Comparison of ENCODE assay signal across 1 fruit fly cellular context in the genomic region with DNA sequence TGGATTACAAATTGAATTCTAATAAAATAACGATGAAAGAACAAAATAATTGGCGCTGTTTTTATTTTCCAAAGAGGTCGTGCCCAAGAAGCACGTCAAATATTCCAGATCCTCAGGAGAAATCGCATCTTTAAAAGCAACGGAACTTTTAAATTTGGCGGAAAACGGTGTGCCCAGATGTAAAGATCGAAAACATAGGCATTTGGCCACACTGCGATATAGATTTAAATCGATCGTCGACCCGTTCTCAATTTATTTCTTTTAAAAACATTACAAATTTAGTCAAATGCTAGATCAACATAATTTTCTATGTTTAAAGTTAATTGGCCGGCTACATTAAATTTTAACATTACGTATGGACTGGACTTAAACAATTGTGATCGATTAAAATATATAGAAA.
TF ChIP-seq lines count a peak whose summit lies in the region.

No protein-coding gene starts in this region.

TF ChIP-seq in whole organism, embryonic, 481 proteins besides CTCF, POLR2A, EP300 and RAD21 (continued from another document):
- TF ChIP-seq corto (GFP tag; optimal IDR thresholded peaks at IDR 0.05; lab: Kevin White, UChicago) (no peak), CG2120 (GFP tag; optimal IDR thresholded peaks at IDR 0.05; lab: Kevin White, UChicago) (no peak), gfzf (GFP tag; optimal IDR thresholded peaks at IDR 0.05; lab: Kevin White, UChicago) (peak; percentile 51), Xbp1 (GFP tag; optimal IDR thresholded peaks at IDR 0.05; lab: Kevin White, UChicago) (no peak), CG34224 (GFP tag; IDR thresholded peaks at IDR 0.05; lab: Robert Waterston, UW; ENCODE audit: partially characterized antibody) (0 out of 3 replicates have a peak, but pooled peaks have one; percentile 17), Nf-YB (GFP tag; optimal IDR thresholded peaks at IDR 0.05; lab: Kevin White, UChicago) (no peak), CG12659 (GFP tag; optimal IDR thresholded peaks at IDR 0.05; lab: Kevin White, UChicago) (no peak), CG12769 (tag; optimal IDR thresholded peaks at IDR 0.05; lab: Kevin White, UChicago) (no peak), CG17568 (GFP tag; optimal IDR thresholded peaks at IDR 0.05; lab: Kevin White, UChicago) (no peak), CG3838 (GFP tag; optimal IDR thresholded peaks at IDR 0.05; lab: Kevin White, UChicago) (no peak), B-H2 (GFP tag; optimal IDR thresholded peaks at IDR 0.05; lab: Kevin White, UChicago) (no peak), Ets97D (GFP tag; optimal IDR thresholded peaks at IDR 0.05; lab: Kevin White, UChicago) (peak; percentile 11), CG8359 (GFP tag; optimal IDR thresholded peaks at IDR 0.05; lab: Kevin White, UChicago; ENCODE audit: borderline replicate concordance) (no peak), gcm (GFP tag; optimal IDR thresholded peaks at IDR 0.05; lab: Kevin White, UChicago) (no peak), CG12744 (GFP tag; optimal IDR thresholded peaks at IDR 0.05; lab: Kevin White, UChicago) (no peak), Six4 (GFP tag; optimal IDR thresholded peaks at IDR 0.05; lab: Kevin White, UChicago) (no peak), tna (GFP tag; IDR thresholded peaks at IDR 0.05; lab: Robert Waterston, UW; ENCODE audit: partially characterized antibody) (no peak), Dek (tag; optimal IDR thresholded peaks at IDR 0.05; lab: Kevin White, UChicago) (no peak), CG7556 (GFP tag; optimal IDR thresholded peaks at IDR 0.05; lab: Kevin White, UChicago) (no peak), Hmx (GFP tag; optimal IDR thresholded peaks at IDR 0.05; lab: Kevin White, UChicago) (no peak), CG18764 (GFP tag; optimal IDR thresholded peaks at IDR 0.05; lab: Kevin White, UChicago) (no peak), D19B (GFP tag; optimal IDR thresholded peaks at IDR 0.05; lab: Kevin White, UChicago) (no peak), vfl (GFP tag; optimal IDR thresholded peaks at IDR 0.05; lab: Kevin White, UChicago) (no peak), D19A (tag; optimal IDR thresholded peaks at IDR 0.05; lab: Kevin White, UChicago) (no peak), CG10431 (GFP tag; optimal IDR thresholded peaks at IDR 0.05; lab: Kevin White, UChicago) (no peak), chinmo (GFP tag; IDR thresholded peaks at IDR 0.05; lab: Robert Waterston, UW; ENCODE audit: partially characterized antibody) (no peak), zfh1 (GFP tag; IDR thresholded peaks at IDR 0.05; lab: Robert Waterston, UW) (no peak), Rx (GFP tag; IDR thresholded peaks at IDR 0.05; lab: Robert Waterston, UW) (no peak), CG4707 (GFP tag; optimal IDR thresholded peaks at IDR 0.05; lab: Kevin White, UChicago) (no peak), ems (GFP tag; optimal IDR thresholded peaks at IDR 0.05; lab: Kevin White, UChicago) (no peak), mirr (GFP tag; optimal IDR thresholded peaks at IDR 0.05; lab: Kevin White, UChicago) (no peak), MBD-R2 (GFP tag; IDR thresholded peaks at IDR 0.05; lab: Robert Waterston, UW) (no peak), fu2 (GFP tag; optimal IDR thresholded peaks at IDR 0.05; lab: Kevin White, UChicago) (no peak)
